Worm (Caenorhabditis elegans) whole organism, L3 larva: Measurements from ENCODE around the gene H38K22.6.
A peak's percentile ranks its signal among the peaks of the same experiment; 100 is the strongest.
"Not testable (repeated sequence)": the region's sequence is repeated elsewhere in the genome, so short reads cannot be mapped to it uniquely, and the experiment has no call there.

ENCODE experiments used
- ama-1 ChIP-seq: fragments of 150-350 bp; optimal IDR thresholded peaks from 2 replicates; lab custom pipeline; 2018
- ceh-82 ChIP-seq: fragments of 150-350 bp; optimal IDR thresholded peaks from 2 replicates; lab custom pipeline; 2014; ENCODE audit warnings: missing biosample characterization, missing genetic modification characterization
- ceh-9 ChIP-seq: sonication (generic microtip); optimal IDR thresholded peaks from 2 replicates; lab custom pipeline; 2018; ENCODE audit warnings: missing biosample characterization, missing genetic modification characterization
- egl-27 ChIP-seq: sonication (generic microtip); optimal IDR thresholded peaks from 4 replicates; lab custom pipeline; 2017; ENCODE audit warnings: missing biosample characterization, missing genetic modification reagents, missing genetic modification characterization
- jun-1 ChIP-seq: fragments of 150-350 bp; optimal IDR thresholded peaks from 2 replicates; lab custom pipeline; 2014; ENCODE audit warnings: missing biosample characterization, missing genetic modification reagents, missing genetic modification characterization
- nfya-1 ChIP-seq: sonication (generic microtip); optimal IDR thresholded peaks from 2 replicates; lab custom pipeline; 2017; ENCODE audit warnings: missing genetic modification characterization, mild to moderate bottlenecking, missing compliant biosample characterization, antibody characterized with exemption, moderate library complexity; ENCODE audit not compliant: insufficient read depth
- nhr-77 ChIP-seq: fragments of 150-350 bp; optimal IDR thresholded peaks from 2 replicates; lab custom pipeline; 2014; ENCODE audit warnings: missing biosample characterization, missing genetic modification characterization
- skn-1 ChIP-seq: fragments of 150-350 bp; optimal IDR thresholded peaks from 2 replicates; lab custom pipeline; 2014; ENCODE audit warnings: missing biosample characterization, missing genetic modification characterization
- tbx-2 ChIP-seq: sonication (generic microtip); optimal IDR thresholded peaks from 2 replicates; lab custom pipeline; 2016; ENCODE audit warnings: mild to moderate bottlenecking, missing genetic modification characterization, missing compliant biosample characterization

DNA sequence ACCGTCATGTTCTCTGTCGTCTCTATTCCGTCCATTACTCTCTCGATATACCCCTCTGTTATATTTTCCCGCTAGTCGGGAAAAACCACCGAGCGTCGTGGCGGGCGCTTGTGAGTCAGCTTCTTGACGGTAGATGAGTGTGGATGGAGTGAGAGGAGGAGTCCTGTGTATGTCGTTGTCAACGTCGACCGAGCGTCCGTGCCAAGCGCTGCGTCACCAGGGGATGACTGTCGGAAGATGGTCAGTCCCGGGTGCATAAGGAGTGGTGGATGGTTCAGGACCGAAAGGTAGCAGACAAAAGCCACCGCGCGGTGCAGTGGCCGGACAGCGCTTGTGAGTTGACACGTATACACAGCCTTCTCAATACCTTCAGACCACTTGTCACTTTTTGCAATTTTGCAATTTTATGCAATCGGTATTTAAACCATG lies 49.2 kb downstream of the H38K22.6 start:
- TF ChIP-seq ceh-82; ama-1 (lab: Kevin White, UChicago); egl-27 (tag; lab: Kevin White, UChicago); jun-1 (tag; lab: Kevin White, UChicago); ceh-9 (tag; lab: Kevin White, UChicago); nhr-77 (tag; lab: Kevin White, UChicago); skn-1 (tag; lab: Kevin White, UChicago): not testable (repeated sequence)
- TF ChIP-seq tbx-2 (tag; lab: Kevin White, UChicago) (peak; percentile 44), nfya-1 (tag; lab: Kevin White, UChicago) (peak; percentile 40)
